Worm (Caenorhabditis elegans) whole organism, L4 larva: ENCODE measurements around the gene tig-3.

Experiments used
- F10B5.3 ChIP-seq: sonication (generic microtip); optimal IDR thresholded peaks from 2 replicates; lab custom pipeline; 2016; ENCODE audit warnings: mild to moderate bottlenecking, missing genetic modification characterization, missing compliant biosample characterization
- F49E8.2 ChIP-seq: sonication (generic microtip); optimal IDR thresholded peaks from 2 replicates; lab custom pipeline; 2016; ENCODE audit warnings: missing compliant biosample characterization, mild to moderate bottlenecking, missing genetic modification characterization, borderline replicate concordance
- Y105C5A.15 ChIP-seq: fragments of 200-800 bp; sonication (Bioruptor generic); IDR thresholded peaks from 2 replicates; pipeline ENCODE4 v1.3.6; 2022; ENCODE audit warnings: missing genetic modification characterization, missing compliant biosample characterization
- Y48G9A.11 ChIP-seq: fragments of 200-800 bp; sonication (Bioruptor generic); IDR thresholded peaks from 2 replicates; pipeline ENCODE4 v1.3.6; 2022; ENCODE audit warnings: missing genetic modification reagents, missing genetic modification characterization, missing compliant biosample characterization
- Y75B8A.6 ChIP-seq: fragments of 200-800 bp; sonication (Bioruptor generic); IDR thresholded peaks from 2 replicates; pipeline ENCODE4 v1.3.6; 2022; ENCODE audit warnings: missing genetic modification reagents, missing genetic modification characterization, missing compliant biosample characterization
- ZK546.5 ChIP-seq, 2 experiments: sonication (generic microtip); optimal IDR thresholded peaks; 2 replicates each; lab custom pipeline; 2017; ENCODE audit warnings: missing biosample characterization in 2 of 2, missing genetic modification characterization in 2 of 2
- aly-2 ChIP-seq: sonication (generic microtip); optimal IDR thresholded peaks from 2 replicates; lab custom pipeline; 2018; ENCODE audit warnings: missing biosample characterization, missing genetic modification characterization
- ceh-82 ChIP-seq: sonication (generic microtip); optimal IDR thresholded peaks from 2 replicates; lab custom pipeline; 2017; ENCODE audit warnings: missing biosample characterization, missing genetic modification characterization
- cey-2 ChIP-seq: sonication (generic microtip); optimal IDR thresholded peaks from 3 replicates; lab custom pipeline; 2017; ENCODE audit warnings: missing genetic modification characterization, mild to moderate bottlenecking, missing compliant biosample characterization, antibody characterized with exemption, borderline replicate concordance; ENCODE audit not compliant: insufficient read depth
- daf-16 ChIP-seq, 3 experiments: sonication (generic microtip); optimal IDR thresholded peaks; 2 replicates each; lab custom pipeline; 2016 to 2017; ENCODE audit warnings: missing genetic modification characterization in 3 of 3, missing genetic modification reagents in 3 of 3, mild to moderate bottlenecking in 2 of 3, missing compliant biosample characterization in 2 of 3, missing biosample characterization in 1 of 3, moderate library complexity in 1 of 3
- daf-8 ChIP-seq: fragments of 200-800 bp; sonication (Bioruptor generic); IDR thresholded peaks from 2 replicates; pipeline ENCODE4 v1.3.6; 2022; ENCODE audit warnings: missing genetic modification characterization, missing compliant biosample characterization
- dmd-6 ChIP-seq: fragments of 200-800 bp; sonication (Bioruptor generic); IDR thresholded peaks from 2 replicates; pipeline ENCODE4 v1.3.6; 2022; ENCODE audit warnings: missing genetic modification reagents, missing genetic modification characterization, missing compliant biosample characterization
- dmd-8 ChIP-seq: fragments of 200-800 bp; sonication (Bioruptor generic); IDR thresholded peaks from 2 replicates; pipeline ENCODE4 v1.3.6; 2022; ENCODE audit warnings: missing genetic modification characterization, missing compliant biosample characterization
- dmd-9 ChIP-seq: fragments of 200-800 bp; sonication (Bioruptor generic); IDR thresholded peaks from 2 replicates; pipeline ENCODE4 v1.3.6; 2022; ENCODE audit warnings: missing genetic modification reagents, missing genetic modification characterization, missing compliant biosample characterization
- duxl-1 ChIP-seq: sonication (generic microtip); optimal IDR thresholded peaks from 2 replicates; lab custom pipeline; 2016; ENCODE audit warnings: mild to moderate bottlenecking, missing genetic modification characterization, moderate library complexity, missing compliant biosample characterization; ENCODE audit not compliant: poor library complexity
- dve-1 ChIP-seq: sonication (generic microtip); optimal IDR thresholded peaks from 2 replicates; lab custom pipeline; 2017; ENCODE audit warnings: antibody characterized with exemption, mild to moderate bottlenecking, missing genetic modification characterization, missing compliant biosample characterization; ENCODE audit not compliant: insufficient read depth
- egl-27 ChIP-seq: sonication (generic microtip); optimal IDR thresholded peaks from 3 replicates; lab custom pipeline; 2017; ENCODE audit warnings: missing biosample characterization, missing genetic modification reagents, missing genetic modification characterization
- egl-43 ChIP-seq: fragments of 200-800 bp; sonication (Bioruptor generic); IDR thresholded peaks from 2 replicates; pipeline ENCODE4 v1.3.6; 2022; ENCODE audit warnings: missing genetic modification reagents, missing genetic modification characterization, missing compliant biosample characterization
- fos-1 ChIP-seq: fragments of 150-350 bp; optimal IDR thresholded peaks from 2 replicates; lab custom pipeline; 2014; ENCODE audit warnings: missing biosample characterization, missing genetic modification characterization
- hif-1 ChIP-seq, 2 experiments: sonication (generic microtip); optimal IDR thresholded peaks; 2 replicates each; lab custom pipeline; 2016 to 2017; ENCODE audit warnings: missing compliant biosample characterization in 2 of 2, missing genetic modification characterization in 2 of 2, missing genetic modification reagents in 2 of 2, missing genotype in 2 of 2, mild to moderate bottlenecking in 1 of 2
- hlh-11 ChIP-seq: fragments of 200-800 bp; sonication (Bioruptor generic); optimal IDR thresholded peaks from 2 replicates; lab custom pipeline; 2018; ENCODE audit warnings: mild to moderate bottlenecking, missing genetic modification characterization, missing compliant biosample characterization
- hlh-30 ChIP-seq: sonication (generic microtip); optimal IDR thresholded peaks from 2 replicates; lab custom pipeline; 2017; ENCODE audit warnings: antibody characterized with exemption, mild to moderate bottlenecking, missing genetic modification characterization, missing compliant biosample characterization; ENCODE audit not compliant: insufficient read depth
- jun-1 ChIP-seq: fragments of 150-350 bp; optimal IDR thresholded peaks from 2 replicates; lab custom pipeline; 2014; ENCODE audit warnings: missing biosample characterization, missing genetic modification reagents, missing genetic modification characterization
- lim-7 ChIP-seq: fragments of 200-800 bp; sonication (Bioruptor generic); IDR thresholded peaks from 2 replicates; pipeline ENCODE4 v1.3.6; 2022; ENCODE audit warnings: missing genetic modification characterization, missing compliant biosample characterization
- lin-1 ChIP-seq: fragments of 200-800 bp; sonication (Bioruptor generic); IDR thresholded peaks from 2 replicates; pipeline ENCODE4 v1.3.6; 2022; ENCODE audit warnings: missing genetic modification reagents, missing genetic modification characterization, missing compliant biosample characterization
- lin-29 ChIP-seq: fragments of 200-800 bp; sonication (Bioruptor generic); IDR thresholded peaks from 2 replicates; pipeline ENCODE4 v1.3.6; 2022; ENCODE audit warnings: missing genetic modification reagents, missing genetic modification characterization, missing compliant biosample characterization
- madf-9 ChIP-seq: fragments of 200-800 bp; sonication (Bioruptor generic); conservative IDR thresholded peaks from 2 replicates; pipeline ENCODE4 v1.3.6; 2022; ENCODE audit warnings: missing genetic modification reagents, missing genetic modification characterization, missing compliant biosample characterization
- mep-1 ChIP-seq: fragments of 150-350 bp; sonication (generic microtip); optimal IDR thresholded peaks from 3 replicates; lab custom pipeline; 2014; ENCODE audit warnings: missing biosample characterization, missing genetic modification characterization
- nhr-102 ChIP-seq: sonication (generic microtip); optimal IDR thresholded peaks from 2 replicates; lab custom pipeline; 2016; ENCODE audit warnings: mild to moderate bottlenecking, missing genetic modification characterization, moderate library complexity, missing compliant biosample characterization
- nhr-111 ChIP-seq: fragments of 200-800 bp; sonication (Bioruptor generic); optimal IDR thresholded peaks from 2 replicates; lab custom pipeline; 2018; ENCODE audit warnings: mild to moderate bottlenecking, missing genetic modification characterization, missing compliant biosample characterization
- nhr-28 ChIP-seq: fragments of 150-350 bp; optimal IDR thresholded peaks from 2 replicates; lab custom pipeline; 2014; ENCODE audit warnings: missing biosample characterization, missing genetic modification characterization
- nhr-41 ChIP-seq: fragments of 200-800 bp; sonication (Bioruptor generic); IDR thresholded peaks from 2 replicates; pipeline ENCODE4 v1.3.6; 2022; ENCODE audit warnings: missing genetic modification reagents, missing genetic modification characterization, missing compliant biosample characterization
- nhr-48 ChIP-seq: sonication (generic microtip); optimal IDR thresholded peaks from 2 replicates; lab custom pipeline; 2016; ENCODE audit warnings: mild to moderate bottlenecking, missing genetic modification characterization, missing compliant biosample characterization
- nhr-76 ChIP-seq: fragments of 150-350 bp; optimal IDR thresholded peaks from 2 replicates; lab custom pipeline; 2014; ENCODE audit warnings: missing biosample characterization, missing genetic modification characterization
- php-3 ChIP-seq: fragments of 200-800 bp; sonication (Bioruptor generic); IDR thresholded peaks from 2 replicates; pipeline ENCODE4 v1.3.6; 2022; ENCODE audit warnings: missing genetic modification reagents, missing genetic modification characterization, missing compliant biosample characterization
- pqm-1 ChIP-seq: sonication (generic microtip); optimal IDR thresholded peaks from 2 replicates; lab custom pipeline; 2017; ENCODE audit warnings: missing biosample characterization, missing genetic modification characterization
- rbr-2 ChIP-seq: sonication (generic microtip); optimal IDR thresholded peaks from 2 replicates; lab custom pipeline; 2016; ENCODE audit warnings: missing genotype, missing genetic modification characterization, missing compliant biosample characterization
- sdz-12 ChIP-seq: fragments of 200-800 bp; sonication (Bioruptor generic); optimal IDR thresholded peaks from 2 replicates; lab custom pipeline; 2018; ENCODE audit warnings: mild to moderate bottlenecking, missing genetic modification characterization, missing compliant biosample characterization
- set-16 ChIP-seq: fragments of 200-800 bp; sonication (Bioruptor generic); IDR thresholded peaks from 2 replicates; pipeline ENCODE4 v1.3.6; 2022; ENCODE audit warnings: missing genetic modification reagents, missing genetic modification characterization, missing compliant biosample characterization
- snpc-1.2 ChIP-seq: fragments of 200-800 bp; sonication (Bioruptor generic); IDR thresholded peaks from 2 replicates; pipeline ENCODE4 v1.3.6; 2022; ENCODE audit warnings: missing genetic modification reagents, missing genetic modification characterization, missing compliant biosample characterization
- tra-1 ChIP-seq: fragments of 200-800 bp; sonication (Bioruptor generic); IDR thresholded peaks from 2 replicates; pipeline ENCODE4 v1.3.6; 2022; ENCODE audit warnings: missing genetic modification reagents, missing genetic modification characterization, missing compliant biosample characterization
- unc-130 ChIP-seq: sonication (generic microtip); optimal IDR thresholded peaks from 2 replicates; lab custom pipeline; 2016; ENCODE audit warnings: missing genetic modification reagents, missing genetic modification characterization, missing compliant biosample characterization
- unc-39 ChIP-seq: sonication (generic microtip); optimal IDR thresholded peaks from 2 replicates; lab custom pipeline; 2017; ENCODE audit warnings: missing biosample characterization, missing genetic modification characterization
- unc-62 ChIP-seq, 3 experiments: fragments of 150-350 bp in 1 of 3; sonication (generic microtip); optimal IDR thresholded peaks in 2 of 3; peaks in 1 of 3; 1 replicate in 1 of 3; 2 replicates in 2 of 3; lab custom pipeline; 2014 to 2017; ENCODE audit warnings: missing biosample characterization in 3 of 3, missing genetic modification characterization in 3 of 3, missing genetic modification reagents in 3 of 3, missing genotype in 1 of 3
- vab-7 ChIP-seq: fragments of 200-800 bp; sonication (Bioruptor generic); IDR thresholded peaks from 2 replicates; pipeline ENCODE4 v1.3.6; 2022; ENCODE audit warnings: missing genetic modification reagents, missing genetic modification characterization, missing compliant biosample characterization
- zag-1 ChIP-seq: fragments of 150-350 bp; optimal IDR thresholded peaks from 2 replicates; lab custom pipeline; 2014; ENCODE audit warnings: missing biosample characterization, missing genetic modification characterization
- zip-11 ChIP-seq: fragments of 200-800 bp; sonication (Bioruptor generic); IDR thresholded peaks from 2 replicates; pipeline ENCODE4 v1.3.6; 2022; ENCODE audit warnings: missing genetic modification characterization, missing compliant biosample characterization
- zip-2 ChIP-seq: fragments of 150-350 bp; optimal IDR thresholded peaks from 2 replicates; lab custom pipeline; 2014; ENCODE audit warnings: missing biosample characterization, missing genetic modification characterization
- ztf-11 ChIP-seq: fragments of 150-350 bp; optimal IDR thresholded peaks from 2 replicates; lab custom pipeline; 2014; ENCODE audit warnings: missing biosample characterization, missing genetic modification characterization
- ztf-7 ChIP-seq: fragments of 150-350 bp; optimal IDR thresholded peaks from 2 replicates; lab custom pipeline; 2014; ENCODE audit warnings: missing biosample characterization, missing genetic modification characterization

Gene tig-3

DNA sequence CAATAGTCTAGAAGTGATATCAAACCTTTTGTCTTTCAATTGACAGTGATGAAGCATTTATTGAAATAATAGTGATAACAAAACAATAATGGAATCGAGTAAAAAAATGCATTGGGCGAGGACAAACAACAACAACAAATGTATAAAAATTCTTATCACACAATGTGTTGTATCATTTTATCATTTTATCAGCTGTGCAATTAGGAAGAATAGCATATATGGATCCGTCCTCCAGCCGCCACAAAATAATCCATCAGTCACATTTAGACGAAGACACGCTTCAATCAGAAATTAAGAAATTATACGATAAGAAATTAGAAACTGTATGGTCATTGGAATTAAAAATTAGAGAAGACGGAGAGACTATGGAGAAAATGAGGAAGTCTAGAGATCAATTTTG is at the start of gene tig-3:
Gene tig-3, minus strand, starts transcription at position 200 of the 400 bp plus-strand sequence.
- TF ChIP-seq duxl-1: no peak
- TF ChIP-seq ztf-7 (tag; lab: Kevin White, UChicago): no peak
- no peak for TF ChIP-seq F10B5.3 (tag; lab: Kevin White, UChicago)
- TF ChIP-seq zip-11 (GFP tag; lab: Robert Waterston, UW): no peak
- TF ChIP-seq nhr-48 (tag; lab: Kevin White, UChicago): peak; percentile 75
- no peak for TF ChIP-seq daf-8
- 0 out of 2 replicates have a peak, but pooled peaks have one; percentile 43 for TF ChIP-seq tra-1
- no peak for TF ChIP-seq snpc-1.2 (GFP tag; lab: Robert Waterston, UW)
- TF ChIP-seq dmd-6 (GFP tag; lab: Robert Waterston, UW): peak; percentile 94
- no peak for TF ChIP-seq Y105C5A.15 (GFP tag; lab: Robert Waterston, UW)
- no peak for TF ChIP-seq Y48G9A.11 (GFP tag; lab: Robert Waterston, UW)
- no peak for TF ChIP-seq hlh-30 (tag; lab: Kevin White, UChicago)
- TF ChIP-seq daf-16 (GFP tag; optimal IDR thresholded peaks at IDR 0.05; lab: Kevin White, UChicago): peak in 1 of 2 experiments; percentile 88
- TF ChIP-seq daf-16 (tag; optimal IDR thresholded peaks at IDR 0.05; lab: Kevin White, UChicago): peak; percentile 75
- no peak for TF ChIP-seq unc-130 (GFP tag; lab: Kevin White, UChicago)
- TF ChIP-seq aly-2 (tag; lab: Kevin White, UChicago): no peak
- TF ChIP-seq pqm-1: peak; percentile 4
- no peak for TF ChIP-seq nhr-76 (tag; lab: Kevin White, UChicago)
- TF ChIP-seq vab-7: no peak
- TF ChIP-seq zip-2 (tag; lab: Kevin White, UChicago): no peak
- no peak for TF ChIP-seq Y75B8A.6
- no peak for TF ChIP-seq sdz-12 (GFP tag; lab: Kevin White, UChicago)
- no peak for TF ChIP-seq madf-9 (GFP tag; lab: Robert Waterston, UW)
- peak; percentile 42; the same call in 1 of the 2 replicates for TF ChIP-seq php-3 (GFP tag; lab: Robert Waterston, UW)
- no peak for TF ChIP-seq egl-43 (GFP tag; lab: Robert Waterston, UW)
- TF ChIP-seq hlh-11 (tag; lab: Kevin White, UChicago): peak; percentile 73
- TF ChIP-seq cey-2 (tag; lab: Kevin White, UChicago): no peak
- no peak for TF ChIP-seq dmd-9 (GFP tag; lab: Robert Waterston, UW)
- no peak for TF ChIP-seq F49E8.2 (tag; lab: Kevin White, UChicago)
- no peak for TF ChIP-seq hif-1 (tag; optimal IDR thresholded peaks at IDR 0.05; lab: Kevin White, UChicago)
- TF ChIP-seq zag-1 (tag; lab: Kevin White, UChicago): no peak
- no peak for TF ChIP-seq ZK546.5 (tag; optimal IDR thresholded peaks at IDR 0.05; lab: Kevin White, UChicago)
- peak; percentile 7 for TF ChIP-seq nhr-28 (tag; lab: Kevin White, UChicago)
- TF ChIP-seq ztf-11: no peak
- TF ChIP-seq lin-1 (GFP tag; lab: Robert Waterston, UW): 0 out of 2 replicates have a peak, but pooled peaks have one; percentile 21
- TF ChIP-seq nhr-41 (GFP tag; lab: Robert Waterston, UW): no peak
- no peak for TF ChIP-seq mep-1 (tag; lab: Kevin White, UChicago)
- peak; percentile 79 for TF ChIP-seq dve-1 (tag; lab: Kevin White, UChicago)
- TF ChIP-seq unc-39 (tag; lab: Kevin White, UChicago): no peak
- TF ChIP-seq nhr-102 (tag; lab: Kevin White, UChicago): peak; percentile 64
- TF ChIP-seq, all 104 proteins: peak for 11

ce11 chrII:15272962-15273361 is 21.4 kb upstream of the tig-3 start:
- TF ChIP-seq lim-7: no peak
- no peak for TF ChIP-seq ceh-82 (tag; lab: Kevin White, UChicago)
- TF ChIP-seq dmd-8 (GFP tag; lab: Robert Waterston, UW): 0 out of 2 replicates have a peak, but pooled peaks have one; percentile 37
- no peak for TF ChIP-seq nhr-111 (GFP tag; lab: Kevin White, UChicago)
- TF ChIP-seq sdz-12 (GFP tag; lab: Kevin White, UChicago): no peak
- no peak for TF ChIP-seq dmd-9 (GFP tag; lab: Robert Waterston, UW)
- TF ChIP-seq lin-29: no peak
- peak in 1 of 2 experiments; percentile 26 for TF ChIP-seq unc-62 (GFP tag; optimal IDR thresholded peaks at IDR 0.05 in 1 of 2; lab: Kevin White, UChicago)
- no peak for TF ChIP-seq unc-62 (tag; optimal IDR thresholded peaks at IDR 0.05; lab: Kevin White, UChicago)
- no peak for TF ChIP-seq fos-1 (tag; lab: Kevin White, UChicago)
- no peak for TF ChIP-seq rbr-2 (tag; lab: Kevin White, UChicago)
- TF ChIP-seq egl-27 (tag; lab: Kevin White, UChicago): no peak
- no peak for TF ChIP-seq jun-1 (tag; lab: Kevin White, UChicago)
- no peak for TF ChIP-seq ztf-11
- peak; percentile 95 for TF ChIP-seq set-16 (GFP tag; lab: Robert Waterston, UW)
